Worm (Caenorhabditis elegans): ENCODE measurements around the gene acaa-2.
A peak's percentile ranks its signal among the peaks of the same experiment; 100 is the strongest.

Gene acaa-2

ce11 chrIII:13328911-13329310 is 15.8 kb upstream of the acaa-2 start:
- TF ChIP-seq C38D4.7 (GFP tag; optimal IDR thresholded peaks at IDR 0.05) (no peak), pha-4 (tag; optimal IDR thresholded peaks at IDR 0.05) (no peak), sox-4 (tag; optimal IDR thresholded peaks at IDR 0.05) (no peak), ceh-18 (tag; optimal IDR thresholded peaks at IDR 0.05) (no peak), rnt-1 (tag; optimal IDR thresholded peaks at IDR 0.05) (no peak), pax-1 (tag; optimal IDR thresholded peaks at IDR 0.05) (no peak), ceh-34 (tag; optimal IDR thresholded peaks at IDR 0.05) (no peak), F13H6.1 (tag; optimal IDR thresholded peaks at IDR 0.05) (no peak), hlh-13 (GFP tag; optimal IDR thresholded peaks at IDR 0.05) (no peak), elt-2 (tag; optimal IDR thresholded peaks at IDR 0.05) (no peak), syd-9 (tag; optimal IDR thresholded peaks at IDR 0.05) (no peak)

- no peak for TF ChIP-seq ceh-14 (tag; optimal IDR thresholded peaks at IDR 0.05)
- TF ChIP-seq zip-5 (tag; optimal IDR thresholded peaks at IDR 0.05) = no peak
- no peak for TF ChIP-seq ahr-1 (tag; optimal IDR thresholded peaks at IDR 0.05)
- no peak for TF ChIP-seq ceh-6 (GFP tag; optimal IDR thresholded peaks at IDR 0.05)
- TF ChIP-seq elt-2 (tag; optimal IDR thresholded peaks at IDR 0.05) = no peak
Observed at ce11 chrIII:13333754-13334153, 11.0 kb upstream of the acaa-2 start, which contains the start of gene sdz-20. sdz-20 (plus strand) TSS chrIII:13334054.

- TF ChIP-seq pax-1 (tag; optimal IDR thresholded peaks at IDR 0.05) = no peak
- no peak for TF ChIP-seq mec-3 (tag; optimal IDR thresholded peaks at IDR 0.05; ENCODE audit: borderline replicate concordance)
- TF ChIP-seq ceh-19 (GFP tag; optimal IDR thresholded peaks at IDR 0.05) = no peak
- TF ChIP-seq pqm-1 (tag; optimal IDR thresholded peaks at IDR 0.05) = no peak
- no peak for TF ChIP-seq ttx-3 (tag; optimal IDR thresholded peaks at IDR 0.05)
- no peak for TF ChIP-seq Y22D7AL.16 (tag; optimal IDR thresholded peaks at IDR 0.05)
- TF ChIP-seq unc-3 (GFP tag; conservative IDR thresholded peaks at IDR 0.05) = no peak
- TF ChIP-seq unc-3 (tag; optimal IDR thresholded peaks at IDR 0.05) = no peak
- TF ChIP-seq ceh-34 (tag; optimal IDR thresholded peaks at IDR 0.05) = no peak
- TF ChIP-seq unc-55 (GFP tag; optimal IDR thresholded peaks at IDR 0.05) = no peak
- TF ChIP-seq syd-9 (tag; optimal IDR thresholded peaks at IDR 0.05) = no peak
- TF ChIP-seq unc-86 (tag; optimal IDR thresholded peaks at IDR 0.05) = no peak
- no peak for TF ChIP-seq C38D4.7 (GFP tag; optimal IDR thresholded peaks at IDR 0.05)
- TF ChIP-seq gmeb-2 (tag; optimal IDR thresholded peaks at IDR 0.05) = no peak
- no peak for TF ChIP-seq ceh-2 (tag; optimal IDR thresholded peaks at IDR 0.05)
- TF ChIP-seq dmd-4 (tag; optimal IDR thresholded peaks at IDR 0.05; ENCODE audit: borderline replicate concordance) = no peak
- TF ChIP-seq sox-2 (GFP tag; IDR thresholded peaks at IDR 0.05) = no peak
- no peak for TF ChIP-seq K02D7.2 (tag; optimal IDR thresholded peaks at IDR 0.05)
- no peak for TF ChIP-seq F13H6.1 (tag; optimal IDR thresholded peaks at IDR 0.05)
Observed at ce11 chrIII:13339672-13340071, 5.1 kb upstream of the acaa-2 start, which contains the start of gene F53A2.3. F53A2.3 (minus strand) TSS chrIII:13339772.

- TF ChIP-seq madf-2 (tag; optimal IDR thresholded peaks at IDR 0.05) (no peak), ceh-31 (tag; optimal IDR thresholded peaks at IDR 0.05) (peak; percentile 24), hlh-6 (tag; optimal IDR thresholded peaks at IDR 0.05) (no peak), hlh-13 (GFP tag; optimal IDR thresholded peaks at IDR 0.05) (no peak), rnt-1 (tag; optimal IDR thresholded peaks at IDR 0.05) (no peak), dve-1 (tag; optimal IDR thresholded peaks at IDR 0.05) (no peak), ceh-14 (tag; optimal IDR thresholded peaks at IDR 0.05) (peak; percentile 25), ceh-30 (tag; optimal IDR thresholded peaks at IDR 0.05) (no peak), C08G9.2 (tag; optimal IDR thresholded peaks at IDR 0.05) (no peak), unc-42 (tag; optimal IDR thresholded peaks at IDR 0.05) (peak; percentile 95), elt-4 (tag; optimal IDR thresholded peaks at IDR 0.05) (no peak), che-1 (tag; optimal IDR thresholded peaks at IDR 0.05) (no peak), eyg-1 (tag; optimal IDR thresholded peaks at IDR 0.05) (no peak), C38D4.7 (GFP tag; optimal IDR thresholded peaks at IDR 0.05) (no peak), fkh-10 (GFP tag; optimal IDR thresholded peaks at IDR 0.05) (no peak)
Observed at ce11 chrIII:13340504-13341274, 4.0 kb upstream of the acaa-2 start.

All from whole organism, late embryonic.